Worm (Caenorhabditis elegans) whole organism, L4/young adult: ENCODE data around the gene Y41D4B.17.

Experiments used
- W03F9.2 ChIP-seq: fragments of 150-350 bp; optimal IDR thresholded peaks from 2 replicates; lab custom pipeline; 2014; ENCODE audit warnings: missing biosample characterization, missing genetic modification characterization
- dao-5 ChIP-seq: sonication (generic microtip); optimal IDR thresholded peaks from 2 replicates; lab custom pipeline; 2016; ENCODE audit warnings: missing genotype, missing genetic modification characterization, moderate library complexity, missing compliant biosample characterization

- no peak for TF ChIP-seq dao-5
- TF ChIP-seq W03F9.2, result no peak
Measured at ce11 chrIV:1567577-1567976, 7.7 kb downstream of the Y41D4B.17 start.
